Worm (Caenorhabditis elegans) whole organism, midembryonic: ENCODE data around the gene spt-4.

ENCODE experiments used
- T22C8.4 ChIP-seq: fragments of 200-800 bp; sonication (Bioruptor generic); IDR thresholded peaks from 2 replicates; pipeline ENCODE4 v1.3.6; 2022; ENCODE audit warnings: missing genetic modification characterization, missing compliant biosample characterization
- cog-1 ChIP-seq: sonication (generic microtip); optimal IDR thresholded peaks from 2 replicates; lab custom pipeline; 2016; ENCODE audit warnings: missing genetic modification characterization, missing compliant biosample characterization
- flt-1 ChIP-seq: fragments of 200-800 bp; sonication (Bioruptor generic); IDR thresholded peaks from 2 replicates; pipeline ENCODE4 v1.3.6; 2022; ENCODE audit warnings: missing genetic modification characterization, missing compliant biosample characterization
- klf-2 ChIP-seq: fragments of 200-800 bp; sonication (Bioruptor generic); conservative IDR thresholded peaks from 2 replicates; pipeline ENCODE4 v1.3.6; 2022; ENCODE audit warnings: missing genetic modification reagents, missing genetic modification characterization, missing compliant biosample characterization
- med-1 ChIP-seq: sonication (generic microtip); optimal IDR thresholded peaks from 2 replicates; lab custom pipeline; 2017; ENCODE audit warnings: missing genetic modification characterization, mild to moderate bottlenecking, missing compliant biosample characterization, antibody characterized with exemption, missing genetic modification reagents; ENCODE audit not compliant: insufficient read depth
- ref-1 ChIP-seq: fragments of 200-800 bp; sonication (Bioruptor generic); conservative IDR thresholded peaks from 2 replicates; pipeline ENCODE4 v1.3.6; 2022; ENCODE audit warnings: missing genetic modification reagents, missing genetic modification characterization, missing compliant biosample characterization
- tab-1 ChIP-seq: fragments of 200-800 bp; sonication (Bioruptor generic); IDR thresholded peaks from 2 replicates; pipeline ENCODE4 v1.3.6; 2022; ENCODE audit warnings: missing genetic modification characterization, missing compliant biosample characterization
- ztf-23 ChIP-seq: fragments of 200-800 bp; sonication (Bioruptor generic); IDR thresholded peaks from 2 replicates; pipeline ENCODE4 v1.3.6; 2022; ENCODE audit warnings: missing genetic modification reagents, missing genetic modification characterization, missing compliant biosample characterization
- ztf-29 ChIP-seq: fragments of 200-800 bp; sonication (Bioruptor generic); IDR thresholded peaks from 2 replicates; pipeline ENCODE4 v1.3.6; 2022; ENCODE audit warnings: missing genetic modification reagents, missing genetic modification characterization, missing compliant biosample characterization

The spt-4 gene

ce11 chrIII:62383-62873, 7.1 kb downstream of the spt-4 start:
- TF ChIP-seq med-1 (GFP tag; lab: Kevin White, UChicago) (no peak), ztf-29 (GFP tag; lab: Robert Waterston, UW) (no peak), T22C8.4 (GFP tag; lab: Robert Waterston, UW) (no peak), ztf-23 (GFP tag; lab: Robert Waterston, UW) (no peak)

ce11 chrIII:61045-61444, 8.5 kb downstream of the spt-4 start, which contains the start of gene btb-5:
TSS of gene btb-5 (minus strand) at chrIII:61145.
- TF ChIP-seq med-1 (GFP tag; lab: Kevin White, UChicago) (no peak), cog-1 (tag; lab: Kevin White, UChicago) (no peak), ztf-23 (GFP tag; lab: Robert Waterston, UW) (no peak), ztf-29 (GFP tag; lab: Robert Waterston, UW) (no peak), flt-1 (no peak), T22C8.4 (GFP tag; lab: Robert Waterston, UW) (no peak), tab-1 (GFP tag; lab: Robert Waterston, UW) (no peak), klf-2 (GFP tag; lab: Robert Waterston, UW) (no peak), ref-1 (GFP tag; lab: Robert Waterston, UW) (no peak)

ce11 chrIII:53696-54095, 15.9 kb downstream of the spt-4 start:
- no peak for TF ChIP-seq klf-2 (GFP tag; lab: Robert Waterston, UW)
- TF ChIP-seq ztf-29 (GFP tag; lab: Robert Waterston, UW), result no peak
- TF ChIP-seq cog-1 (tag; lab: Kevin White, UChicago), result no peak
- no peak for TF ChIP-seq ztf-23 (GFP tag; lab: Robert Waterston, UW)
- TF ChIP-seq tab-1 (GFP tag; lab: Robert Waterston, UW), result no peak
- TF ChIP-seq med-1 (GFP tag; lab: Kevin White, UChicago), result no peak
- no peak for TF ChIP-seq T22C8.4 (GFP tag; lab: Robert Waterston, UW)
- no peak for TF ChIP-seq ref-1 (GFP tag; lab: Robert Waterston, UW)
- TF ChIP-seq flt-1, result no peak

ce11 chrIII:51622-52021, 17.9 kb downstream of the spt-4 start:
- TF ChIP-seq ref-1 (GFP tag; lab: Robert Waterston, UW) (no peak), med-1 (GFP tag; lab: Kevin White, UChicago) (no peak), flt-1 (no peak), cog-1 (tag; lab: Kevin White, UChicago) (no peak), ztf-29 (GFP tag; lab: Robert Waterston, UW) (no peak), tab-1 (GFP tag; lab: Robert Waterston, UW) (no peak), ztf-23 (GFP tag; lab: Robert Waterston, UW) (no peak), T22C8.4 (GFP tag; lab: Robert Waterston, UW) (no peak), klf-2 (GFP tag; lab: Robert Waterston, UW) (no peak)

ce11 chrIII:50418-50817, 19.1 kb downstream of the spt-4 start:
- TF ChIP-seq ztf-23 (GFP tag; lab: Robert Waterston, UW) (no peak), tab-1 (GFP tag; lab: Robert Waterston, UW) (no peak), cog-1 (tag; lab: Kevin White, UChicago) (no peak), ztf-29 (GFP tag; lab: Robert Waterston, UW) (no peak), ref-1 (GFP tag; lab: Robert Waterston, UW) (no peak), flt-1 (no peak), klf-2 (GFP tag; lab: Robert Waterston, UW) (no peak), T22C8.4 (GFP tag; lab: Robert Waterston, UW) (no peak), med-1 (GFP tag; lab: Kevin White, UChicago) (no peak)

ce11 chrIII:49064-49463, 20.5 kb downstream of the spt-4 start:
- TF ChIP-seq cog-1 (tag; lab: Kevin White, UChicago), result no peak
- TF ChIP-seq flt-1, result no peak
- TF ChIP-seq klf-2 (GFP tag; lab: Robert Waterston, UW), result 0 out of 2 replicates have a peak, but pooled peaks have one; percentile 39

ce11 chrIII:48329-48728, 21.2 kb downstream of the spt-4 start:
- 0 out of 2 replicates have a peak, but pooled peaks have one; percentile 9 for TF ChIP-seq flt-1
- TF ChIP-seq ztf-29 (GFP tag; lab: Robert Waterston, UW), result no peak

ce11 chrIII:42725-43124, 26.8 kb downstream of the spt-4 start:
- TF ChIP-seq flt-1 (no peak), cog-1 (tag; lab: Kevin White, UChicago) (no peak), tab-1 (GFP tag; lab: Robert Waterston, UW) (no peak)

- no peak for TF ChIP-seq tab-1 (GFP tag; lab: Robert Waterston, UW)
- TF ChIP-seq klf-2 (GFP tag; lab: Robert Waterston, UW), result no peak
- TF ChIP-seq ztf-29 (GFP tag; lab: Robert Waterston, UW), result no peak
- TF ChIP-seq flt-1, result no peak
- no peak for TF ChIP-seq ztf-23 (GFP tag; lab: Robert Waterston, UW)
- no peak for TF ChIP-seq T22C8.4 (GFP tag; lab: Robert Waterston, UW)
- TF ChIP-seq med-1 (GFP tag; lab: Kevin White, UChicago), result no peak
- no peak for TF ChIP-seq cog-1 (tag; lab: Kevin White, UChicago)
- TF ChIP-seq ref-1 (GFP tag; lab: Robert Waterston, UW), result no peak
These were observed 28.1 kb downstream of the spt-4 start for ce11 chrIII:41484-41883.

- TF ChIP-seq ztf-29 (GFP tag; lab: Robert Waterston, UW) (no peak), klf-2 (GFP tag; lab: Robert Waterston, UW) (no peak), ref-1 (GFP tag; lab: Robert Waterston, UW) (no peak), med-1 (GFP tag; lab: Kevin White, UChicago) (no peak), cog-1 (tag; lab: Kevin White, UChicago) (no peak), ztf-23 (GFP tag; lab: Robert Waterston, UW) (no peak), tab-1 (GFP tag; lab: Robert Waterston, UW) (no peak), T22C8.4 (GFP tag; lab: Robert Waterston, UW) (no peak), flt-1 (no peak)
These were observed 28.9 kb downstream of the spt-4 start, which contains the start of gene col-88 for ce11 chrIII:40580-41113. TSS of gene col-88 (plus strand) at chrIII:41063.
